Worm (Caenorhabditis elegans) whole organism, L4 larva: ENCODE results near the gene dkc-1.

Experiments
- F26F4.8 ChIP-seq: fragments of 200-800 bp; sonication (Bioruptor generic); conservative IDR thresholded peaks from 2 replicates; pipeline ENCODE4 v1.3.6; 2022; ENCODE audit warnings: missing genetic modification characterization, missing compliant biosample characterization
- ZK546.5 ChIP-seq, 2 experiments: sonication (generic microtip); optimal IDR thresholded peaks; 2 replicates each; lab custom pipeline; 2017; ENCODE audit warnings: missing biosample characterization in 2 of 2, missing genetic modification characterization in 2 of 2
- ces-1 ChIP-seq: fragments of 150-350 bp; sonication (generic microtip); optimal IDR thresholded peaks from 4 replicates; lab custom pipeline; 2014; ENCODE audit warnings: missing biosample characterization, missing genetic modification reagents, missing genetic modification characterization
- ctbp-1 ChIP-seq: fragments of 200-800 bp; sonication (Bioruptor generic); IDR thresholded peaks from 2 replicates; pipeline ENCODE4 v1.3.6; 2022; ENCODE audit warnings: missing genetic modification reagents, missing genetic modification characterization, missing compliant biosample characterization
- lin-39 ChIP-seq: fragments of 150-350 bp; optimal IDR thresholded peaks from 2 replicates; lab custom pipeline; 2014; ENCODE audit warnings: missing biosample characterization, missing genetic modification reagents, missing genetic modification characterization
- nhr-10 ChIP-seq: fragments of 150-350 bp; optimal IDR thresholded peaks from 2 replicates; lab custom pipeline; 2014; ENCODE audit warnings: missing biosample characterization, missing genetic modification characterization
- nhr-237 ChIP-seq: sonication (generic microtip); optimal IDR thresholded peaks from 2 replicates; lab custom pipeline; 2017; ENCODE audit warnings: missing biosample characterization, missing genetic modification characterization
- php-3 ChIP-seq: fragments of 200-800 bp; sonication (Bioruptor generic); IDR thresholded peaks from 2 replicates; pipeline ENCODE4 v1.3.6; 2022; ENCODE audit warnings: missing genetic modification reagents, missing genetic modification characterization, missing compliant biosample characterization
- snpc-4 ChIP-seq: fragments of 150-350 bp; optimal IDR thresholded peaks from 2 replicates; lab custom pipeline; 2014; ENCODE audit warnings: missing biosample characterization, missing genetic modification characterization
- unc-39 ChIP-seq: sonication (generic microtip); optimal IDR thresholded peaks from 2 replicates; lab custom pipeline; 2017; ENCODE audit warnings: missing biosample characterization, missing genetic modification characterization
- zip-11 ChIP-seq: fragments of 200-800 bp; sonication (Bioruptor generic); IDR thresholded peaks from 2 replicates; pipeline ENCODE4 v1.3.6; 2022; ENCODE audit warnings: missing genetic modification characterization, missing compliant biosample characterization
- ztf-7 ChIP-seq: fragments of 150-350 bp; optimal IDR thresholded peaks from 2 replicates; lab custom pipeline; 2014; ENCODE audit warnings: missing biosample characterization, missing genetic modification characterization

- TF ChIP-seq unc-39 (tag; lab: Kevin White, UChicago) (no peak), ztf-7 (no peak), lin-39 (tag; lab: Kevin White, UChicago) (no peak), ces-1 (no peak), snpc-4 (tag; lab: Kevin White, UChicago) (no peak), nhr-10 (tag; lab: Kevin White, UChicago) (no peak), php-3 (GFP tag; lab: Robert Waterston, UW) (no peak), ZK546.5 (tag; optimal IDR thresholded peaks at IDR 0.05; lab: Kevin White, UChicago) (no peak), ctbp-1 (GFP tag; lab: Robert Waterston, UW) (no peak), nhr-237 (tag; lab: Kevin White, UChicago) (no peak), F26F4.8 (GFP tag; lab: Robert Waterston, UW) (no peak), zip-11 (GFP tag; lab: Robert Waterston, UW) (no peak)
These were observed 9.3 kb downstream of the dkc-1 start, which contains the start of gene rnf-113 for ce11 chrIII:10757540-10757939.
